Fruit fly (Drosophila melanogaster) whole organism, adult: ENCODE results near the gene CG8136.

Experiments
- CG33017 ChIP-seq: fragments of 200-800 bp; sonication (Bioruptor generic); optimal IDR thresholded peaks from 2 replicates; lab custom pipeline; 2018; ENCODE audit warnings: missing biosample characterization, mild to moderate bottlenecking, missing genetic modification characterization, moderate library complexity
- CG5204 ChIP-seq: fragments of 200-800 bp; sonication (Bioruptor generic); optimal IDR thresholded peaks from 2 replicates; lab custom pipeline; 2016; ENCODE audit warnings: missing biosample characterization, missing genetic modification characterization
- Hr96 ChIP-seq: fragments of 200-800 bp; sonication (Bioruptor generic); optimal IDR thresholded peaks from 2 replicates; lab custom pipeline; 2016; ENCODE audit warnings: missing biosample characterization, missing genetic modification characterization
- kay ChIP-seq: fragments of 200-800 bp; sonication (Bioruptor generic); peaks from one replicate; lab custom pipeline; 2016; ENCODE audit warnings: missing biosample characterization, missing genetic modification characterization, borderline replicate concordance
- tj ChIP-seq: fragments of 200-800 bp; sonication (Bioruptor generic); optimal IDR thresholded peaks from 3 replicates; lab custom pipeline; 2017; ENCODE audit warnings: missing biosample characterization, mild to moderate bottlenecking, missing genetic modification characterization, moderate library complexity

DNA sequence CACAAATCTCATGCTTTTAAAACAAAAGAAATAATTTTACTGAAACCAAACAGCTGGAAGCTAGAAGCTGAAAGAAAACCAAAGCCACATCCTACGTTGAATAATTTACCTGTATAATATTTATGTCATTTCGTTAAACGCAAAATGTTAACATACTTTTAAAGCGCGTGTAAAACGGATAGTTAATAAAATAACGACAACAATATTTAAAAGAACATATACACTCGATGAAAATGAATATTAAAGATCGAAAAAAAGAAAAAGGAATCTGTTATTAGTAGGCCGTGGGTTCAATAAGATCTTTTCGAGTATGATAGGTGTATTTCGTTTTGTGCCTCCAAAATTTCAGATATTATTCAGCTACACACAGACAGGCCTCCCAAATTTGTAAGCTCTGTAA lies at the start of gene CG8136:
- TF ChIP-seq tj: no peak
- TF ChIP-seq CG33017 (tag; lab: Kevin White, UChicago): no peak
- no peak for TF ChIP-seq Hr96 (GFP tag; lab: Kevin White, UChicago)
- TF ChIP-seq kay (GFP tag; lab: Kevin White, UChicago): peak; percentile 47
- TF ChIP-seq CG5204: no peak
